Fruit fly (Drosophila melanogaster) whole organism, embryonic: ENCODE results near the gene CG14630.

ENCODE experiments used
- ATbp ChIP-seq: fragments of 200-800 bp; sonication (Bioruptor generic); optimal IDR thresholded peaks from 2 replicates; lab custom pipeline; 2017; ENCODE audit warnings: missing biosample characterization, mild to moderate bottlenecking, missing genetic modification characterization, missing genetic modification reagents
- Adf1 ChIP-seq: fragments of 200-800 bp; sonication (Bioruptor generic); IDR thresholded peaks from 2 replicates; pipeline ENCODE4 v1.3.6; 2022; ENCODE audit warnings: missing biosample characterization, missing genetic modification characterization
- BEAF-32 ChIP-seq: fragments of 200-800 bp; sonication (Bioruptor generic); optimal IDR thresholded peaks from 3 replicates; lab custom pipeline; 2017; ENCODE audit warnings: missing biosample characterization, missing genetic modification characterization, mild to moderate bottlenecking, moderate library complexity, missing genetic modification reagents
- CG10267 ChIP-seq: fragments of 200-800 bp; sonication (Bioruptor generic); optimal IDR thresholded peaks from 2 replicates; lab custom pipeline; 2018; ENCODE audit warnings: missing biosample characterization, mild to moderate bottlenecking, missing genetic modification characterization, moderate library complexity
- CG11247 ChIP-seq: fragments of 200-800 bp; sonication (Bioruptor generic); IDR thresholded peaks from 2 replicates; pipeline ENCODE4 v1.3.6; 2022; ENCODE audit warnings: missing biosample characterization, missing genetic modification characterization
- CG12659 ChIP-seq: fragments of 200-800 bp; sonication (Bioruptor generic); optimal IDR thresholded peaks from 3 replicates; lab custom pipeline; 2017; ENCODE audit warnings: mild to moderate bottlenecking, missing biosample characterization, missing genetic modification reagents, missing genetic modification characterization
- CG13287 ChIP-seq: fragments of 200-800 bp; sonication (Bioruptor generic); IDR thresholded peaks from 2 replicates; pipeline ENCODE4 v1.3.6; 2022; ENCODE audit warnings: missing biosample characterization, missing genetic modification characterization; ENCODE audit not compliant: partially characterized antibody
- CG13624 ChIP-seq: fragments of 200-800 bp; sonication (Bioruptor generic); optimal IDR thresholded peaks from 2 replicates; lab custom pipeline; 2016; ENCODE audit warnings: missing biosample characterization, missing genetic modification characterization
- CG14050 ChIP-seq: fragments of 200-800 bp; sonication (Bioruptor generic); IDR thresholded peaks from 3 replicates; pipeline ENCODE4 v1.3.6; 2022; ENCODE audit warnings: missing biosample characterization, missing genetic modification characterization
- CG14710 ChIP-seq: fragments of 200-800 bp; sonication (Bioruptor generic); optimal IDR thresholded peaks from 3 replicates; lab custom pipeline; 2019; ENCODE audit warnings: missing biosample characterization, mild to moderate bottlenecking, missing genetic modification characterization, moderate library complexity
- CG15514 ChIP-seq: fragments of 200-800 bp; sonication (Bioruptor generic); optimal IDR thresholded peaks from 3 replicates; lab custom pipeline; 2017; ENCODE audit warnings: missing biosample characterization, missing genetic modification characterization, mild to moderate bottlenecking, moderate library complexity, missing genetic modification reagents
- CG1603 ChIP-seq: fragments of 200-800 bp; sonication (Bioruptor generic); optimal IDR thresholded peaks from 2 replicates; lab custom pipeline; 2019; ENCODE audit warnings: missing biosample characterization, mild to moderate bottlenecking, missing genetic modification characterization, moderate library complexity
- CG17186 ChIP-seq: fragments of 200-800 bp; sonication (Bioruptor generic); optimal IDR thresholded peaks from 3 replicates; lab custom pipeline; 2017; ENCODE audit warnings: missing biosample characterization, missing genetic modification reagents, missing genetic modification characterization
- CG2712 ChIP-seq: fragments of 200-800 bp; optimal IDR thresholded peaks from 3 replicates; lab custom pipeline; 2019; ENCODE audit warnings: missing biosample characterization, mild to moderate bottlenecking, missing genetic modification characterization, moderate library complexity
- CG3407 ChIP-seq: fragments of 200-800 bp; sonication (Bioruptor generic); optimal IDR thresholded peaks from 2 replicates; lab custom pipeline; 2018; ENCODE audit warnings: missing biosample characterization, mild to moderate bottlenecking, missing genetic modification characterization
- CG3995 ChIP-seq: fragments of 200-800 bp; sonication (Bioruptor generic); optimal IDR thresholded peaks from 3 replicates; lab custom pipeline; 2016; ENCODE audit warnings: missing biosample characterization, missing genetic modification characterization
- CG9727 ChIP-seq: fragments of 200-800 bp; sonication (Bioruptor generic); optimal IDR thresholded peaks from 3 replicates; lab custom pipeline; 2017; ENCODE audit warnings: missing biosample characterization, mild to moderate bottlenecking, missing genetic modification characterization
- CG9797 ChIP-seq: fragments of 200-800 bp; sonication (Bioruptor generic); optimal IDR thresholded peaks from 3 replicates; lab custom pipeline; 2018; ENCODE audit warnings: missing biosample characterization, mild to moderate bottlenecking, missing genetic modification characterization
- CoRest ChIP-seq: fragments of 200-800 bp; sonication (Bioruptor generic); optimal IDR thresholded peaks from 3 replicates; lab custom pipeline; 2018; ENCODE audit warnings: missing biosample characterization, mild to moderate bottlenecking, missing genetic modification characterization, moderate library complexity
- Deaf1 ChIP-seq: fragments of 200-800 bp; optimal IDR thresholded peaks from 3 replicates; lab custom pipeline; 2019; ENCODE audit warnings: missing biosample characterization, mild to moderate bottlenecking, missing genetic modification characterization, moderate library complexity
- Dp ChIP-seq: fragments of 200-800 bp; sonication (Bioruptor generic); optimal IDR thresholded peaks from 2 replicates; lab custom pipeline; 2018; ENCODE audit warnings: missing biosample characterization, mild to moderate bottlenecking, missing genetic modification characterization, moderate library complexity
- E2f1 ChIP-seq: fragments of 200-800 bp; sonication (Bioruptor generic); IDR thresholded peaks from 2 replicates; pipeline ENCODE4 v1.3.6; 2022; ENCODE audit warnings: missing biosample characterization, missing genetic modification characterization
- E2f2 ChIP-seq: fragments of 200-800 bp; sonication (Bioruptor generic); IDR thresholded peaks from 2 replicates; pipeline ENCODE4 v1.3.6; 2022; ENCODE audit warnings: missing biosample characterization, missing genetic modification characterization
- Ets97D ChIP-seq: fragments of 200-800 bp; sonication (Bioruptor generic); optimal IDR thresholded peaks from 3 replicates; lab custom pipeline; 2016; ENCODE audit warnings: missing biosample characterization, missing genetic modification characterization
- MBD-R2 ChIP-seq: fragments of 200-800 bp; sonication (Bioruptor generic); IDR thresholded peaks from 2 replicates; pipeline ENCODE4 v1.3.6; 2022; ENCODE audit warnings: missing biosample characterization, missing genetic modification characterization
- MESR4 ChIP-seq: fragments of 200-800 bp; sonication (Bioruptor generic); optimal IDR thresholded peaks from 2 replicates; lab custom pipeline; 2018; ENCODE audit warnings: missing biosample characterization, mild to moderate bottlenecking, missing genetic modification characterization, moderate library complexity
- Max ChIP-seq: fragments of 200-800 bp; sonication (Bioruptor generic); optimal IDR thresholded peaks from 2 replicates; lab custom pipeline; 2016; ENCODE audit warnings: missing biosample characterization, mild to moderate bottlenecking, missing genetic modification characterization
- Med ChIP-seq: fragments of 200-800 bp; sonication (Bioruptor generic); peaks from one replicate; lab custom pipeline; 2016; ENCODE audit warnings: missing biosample characterization, missing genetic modification characterization, mild to moderate bottlenecking, inconsistent platforms, moderate library complexity
- Mes4 ChIP-seq: fragments of 200-800 bp; sonication (Bioruptor generic); optimal IDR thresholded peaks from 2 replicates; lab custom pipeline; 2016; ENCODE audit warnings: missing biosample characterization, missing genetic modification characterization
- Nf-YC ChIP-seq: fragments of 200-800 bp; optimal IDR thresholded peaks from 3 replicates; lab custom pipeline; 2019; ENCODE audit warnings: missing biosample characterization, mild to moderate bottlenecking, missing genetic modification characterization, moderate library complexity
- NfI ChIP-seq: fragments of 200-800 bp; sonication (Bioruptor generic); optimal IDR thresholded peaks from 3 replicates; lab custom pipeline; 2018; ENCODE audit warnings: missing biosample characterization, mild to moderate bottlenecking, missing genetic modification characterization, moderate library complexity
- Pdp1 ChIP-seq, 2 experiments: fragments of 200-800 bp; sonication (Bioruptor generic); optimal IDR thresholded peaks; 3 replicates each; lab custom pipeline; 2016; ENCODE audit warnings: missing biosample characterization in 2 of 2, missing genetic modification characterization in 2 of 2, mild to moderate bottlenecking in 1 of 2, moderate library complexity in 1 of 2
- Rfx ChIP-seq: fragments of 200-800 bp; sonication (Bioruptor generic); IDR thresholded peaks from 2 replicates; pipeline ENCODE4 v1.3.6; 2022; ENCODE audit warnings: missing biosample characterization, missing genetic modification characterization
- Scr ChIP-seq: fragments of 200-800 bp; sonication (Bioruptor generic); IDR thresholded peaks from 2 replicates; pipeline ENCODE4 v1.3.6; 2022; ENCODE audit warnings: missing biosample characterization, missing genetic modification characterization; ENCODE audit not compliant: partially characterized antibody
- Side ChIP-seq: fragments of 200-800 bp; sonication (Bioruptor generic); optimal IDR thresholded peaks from 2 replicates; lab custom pipeline; 2016; ENCODE audit warnings: missing biosample characterization, missing genetic modification characterization
- Sin3A ChIP-seq: fragments of >200 bp; optimal IDR thresholded peaks from 2 replicates; lab custom pipeline; 2018
- Sry-δ ChIP-seq: fragments of 200-800 bp; sonication (Bioruptor generic); optimal IDR thresholded peaks from 2 replicates; lab custom pipeline; 2016; ENCODE audit warnings: missing biosample characterization, missing genetic modification characterization
- corto ChIP-seq: fragments of 200-800 bp; sonication (Bioruptor generic); optimal IDR thresholded peaks from 2 replicates; lab custom pipeline; 2016; ENCODE audit warnings: missing biosample characterization, mild to moderate bottlenecking, missing genetic modification characterization, moderate library complexity
- dm ChIP-seq: fragments of 200-800 bp; sonication (Bioruptor generic); optimal IDR thresholded peaks from 3 replicates; lab custom pipeline; 2016; ENCODE audit warnings: missing biosample characterization, missing genetic modification characterization
- grn ChIP-seq: fragments of 200-800 bp; sonication (Bioruptor generic); optimal IDR thresholded peaks from 3 replicates; lab custom pipeline; 2017; ENCODE audit warnings: missing biosample characterization, missing genetic modification characterization
- gt ChIP-seq: fragments of 200-800 bp; sonication (Bioruptor generic); IDR thresholded peaks from 2 replicates; pipeline ENCODE4 v1.3.6; 2022; ENCODE audit warnings: missing biosample characterization, missing genetic modification characterization
- hbn ChIP-seq: fragments of 200-800 bp; sonication (Bioruptor generic); IDR thresholded peaks from 2 replicates; pipeline ENCODE4 v1.3.6; 2022; ENCODE audit warnings: missing biosample characterization, missing genetic modification characterization; ENCODE audit not compliant: partially characterized antibody
- hkb ChIP-seq, 2 experiments: fragments of 200-800 bp in 1 of 2; fragments of >200 bp in 1 of 2; sonication (Bioruptor generic) in 1 of 2; IDR thresholded peaks in 1 of 2; optimal IDR thresholded peaks in 1 of 2; 2 replicates each; pipeline versions ENCODE4 v1.3.6 to Lab custom; 2017 to 2022; ENCODE audit warnings: missing biosample characterization in 1 of 2, missing genetic modification characterization in 1 of 2
- nerfin-1 ChIP-seq: fragments of 200-800 bp; sonication (Bioruptor generic); optimal IDR thresholded peaks from 3 replicates; lab custom pipeline; 2019; ENCODE audit warnings: missing biosample characterization, mild to moderate bottlenecking, missing genetic modification characterization, moderate library complexity
- nmo ChIP-seq: fragments of 200-800 bp; sonication (Bioruptor generic); optimal IDR thresholded peaks from 2 replicates; lab custom pipeline; 2018; ENCODE audit warnings: missing biosample characterization, mild to moderate bottlenecking, missing genetic modification characterization, moderate library complexity
- phol ChIP-seq: fragments of 200-800 bp; sonication (Bioruptor generic); optimal IDR thresholded peaks from 3 replicates; lab custom pipeline; 2018; ENCODE audit warnings: missing biosample characterization, mild to moderate bottlenecking, missing genetic modification characterization, moderate library complexity
- pzg ChIP-seq: fragments of 200-800 bp; sonication (Bioruptor generic); optimal IDR thresholded peaks from 3 replicates; lab custom pipeline; 2018; ENCODE audit warnings: missing biosample characterization, mild to moderate bottlenecking, missing genetic modification characterization, moderate library complexity
- sens ChIP-seq: fragments of 200-800 bp; sonication (Bioruptor generic); peaks from one replicate; lab custom pipeline; 2016; ENCODE audit warnings: missing biosample characterization, missing genetic modification characterization
- trem ChIP-seq: fragments of 200-800 bp; optimal IDR thresholded peaks from 3 replicates; lab custom pipeline; 2019; ENCODE audit warnings: missing biosample characterization, mild to moderate bottlenecking, missing genetic modification characterization, moderate library complexity
- twi ChIP-seq: fragments of 200-800 bp; optimal IDR thresholded peaks from 2 replicates; lab custom pipeline; 2019; ENCODE audit warnings: missing biosample characterization, mild to moderate bottlenecking, missing genetic modification characterization, moderate library complexity

Gene CG14630

DNA sequence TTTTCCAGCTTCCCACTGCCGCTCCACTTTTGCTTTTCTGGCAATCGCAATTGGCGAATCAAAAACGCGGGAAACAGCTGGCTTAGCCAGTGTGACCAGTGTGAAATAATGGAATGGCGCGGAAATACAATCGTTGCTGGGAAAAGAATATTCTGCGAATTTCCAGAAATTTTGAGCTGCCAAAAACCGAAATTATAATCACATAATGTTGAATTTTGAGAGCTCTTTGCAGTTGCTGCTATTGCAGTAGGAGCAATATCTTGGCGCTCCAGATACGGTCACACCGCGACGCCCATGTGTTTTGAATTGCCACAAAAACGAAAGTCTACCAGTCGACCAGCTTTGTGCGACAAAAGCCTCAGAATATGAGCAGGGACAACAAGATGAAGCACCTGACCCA is 818 bp upstream of the CG14630 start, which contains the start of the genes Cdc45 and Rpp21 (continued):
- TF ChIP-seq dm (GFP tag; lab: Kevin White, UChicago) (peak; percentile 69), CG15514 (GFP tag; lab: Kevin White, UChicago) (peak; percentile 66), gt (GFP tag; lab: Robert Waterston, UW) (no peak), Max (GFP tag; lab: Kevin White, UChicago) (peak; percentile 55), hbn (GFP tag; lab: Robert Waterston, UW) (peak; percentile 42), MBD-R2 (GFP tag; lab: Robert Waterston, UW) (peak; percentile 77), CG1603 (tag; lab: Kevin White, UChicago) (peak; percentile 52), phol (tag; lab: Kevin White, UChicago) (peak; percentile 56), nerfin-1 (tag; lab: Kevin White, UChicago) (no peak), CG12659 (GFP tag; lab: Kevin White, UChicago) (peak; percentile 16), CoRest (tag; lab: Kevin White, UChicago) (peak; percentile 14), CG11247 (GFP tag; lab: Robert Waterston, UW) (no peak), Mes4 (no peak), Nf-YC (tag; lab: Kevin White, UChicago) (peak; percentile 78), CG13287 (GFP tag; lab: Robert Waterston, UW) (peak; percentile 50; the same call in 1 of the 2 replicates), Adf1 (GFP tag; lab: Robert Waterston, UW) (no peak), CG14710 (peak; percentile 39), Sry-δ (peak; percentile 63), corto (GFP tag; lab: Kevin White, UChicago) (no peak), Dp (peak; percentile 81), CG2712 (peak; percentile 8), CG10267 (tag; lab: Kevin White, UChicago) (peak; percentile 34), E2f1 (GFP tag; lab: Robert Waterston, UW) (peak; percentile 72), sens (GFP tag; lab: Kevin White, UChicago) (peak; percentile 50), MESR4 (GFP tag; lab: Kevin White, UChicago) (peak; percentile 5), CG9797 (GFP tag; lab: Kevin White, UChicago) (peak; percentile 86), CG9727 (GFP tag; lab: Kevin White, UChicago) (no peak), trem (tag; lab: Kevin White, UChicago) (peak; percentile 49), twi (tag; lab: Kevin White, UChicago) (peak; percentile 34), Side (GFP tag; lab: Kevin White, UChicago) (peak; percentile 18), hkb (optimal IDR thresholded peaks at IDR 0.05; lab: Kevin White, UChicago) (peak; percentile 12), hkb (GFP tag; IDR thresholded peaks at IDR 0.05; lab: Robert Waterston, UW) (no peak), pzg (peak; percentile 69), CG14050 (GFP tag; lab: Robert Waterston, UW) (no peak), ATbp (GFP tag; lab: Kevin White, UChicago) (no peak), nmo (GFP tag; lab: Kevin White, UChicago) (peak; percentile 38), NfI (GFP tag; lab: Kevin White, UChicago) (no peak), Rfx (GFP tag; lab: Robert Waterston, UW) (peak; percentile 17; the same call in 1 of the 2 replicates), Scr (GFP tag; lab: Robert Waterston, UW) (peak; percentile 42; the same call in 1 of the 2 replicates), grn (GFP tag; lab: Kevin White, UChicago) (no peak), E2f2 (GFP tag; lab: Robert Waterston, UW) (peak; percentile 89), BEAF-32 (peak; percentile 59), CG17186 (peak; percentile 55), Ets97D (GFP tag; lab: Kevin White, UChicago) (peak; percentile 43), CG3407 (GFP tag; lab: Kevin White, UChicago) (no peak), Sin3A (lab: Kevin White, UChicago) (peak; percentile 73), Deaf1 (tag; lab: Kevin White, UChicago) (no peak), CG13624 (GFP tag; lab: Kevin White, UChicago) (peak; percentile 20), CG3995 (GFP tag; lab: Kevin White, UChicago) (peak; percentile 22), Med (GFP tag; lab: Kevin White, UChicago) (peak; percentile 79), Pdp1 (GFP tag; optimal IDR thresholded peaks at IDR 0.05; lab: Kevin White, UChicago) (peak in 1 of 2 experiments; percentile 35)
